Worm (Caenorhabditis elegans) whole organism, L4 larva: ENCODE results near the gene grl-13.

Experiments used
- mxl-2 ChIP-seq: fragments of 200-800 bp; sonication (Bioruptor generic); conservative IDR thresholded peaks from 2 replicates; pipeline ENCODE4 v1.3.6; 2022; ENCODE audit warnings: missing genetic modification reagents, missing genetic modification characterization, missing compliant biosample characterization
- ztf-11 ChIP-seq: fragments of 150-350 bp; optimal IDR thresholded peaks from 2 replicates; lab custom pipeline; 2014; ENCODE audit warnings: missing biosample characterization, missing genetic modification characterization

- no peak for TF ChIP-seq ztf-11 (tag; lab: Kevin White, UChicago)
- no peak for TF ChIP-seq mxl-2
Observed at ce11 chrV:4400118-4400517, 35.7 kb upstream of the grl-13 start, which contains the start of gene F13A2.4.
